Worm (Caenorhabditis elegans) whole organism, young adult: Measurements from ENCODE around the gene rfk-1.

Source experiments
- F10E7.11 ChIP-seq: sonication (generic microtip); optimal IDR thresholded peaks from 2 replicates; lab custom pipeline; 2017; ENCODE audit warnings: mild to moderate bottlenecking, missing genetic modification characterization, moderate library complexity, missing compliant biosample characterization
- F23B12.7 ChIP-seq: sonication (generic microtip); optimal IDR thresholded peaks from 2 replicates; lab custom pipeline; 2017; ENCODE audit warnings: missing genetic modification characterization, mild to moderate bottlenecking, missing compliant biosample characterization, antibody characterized with exemption, moderate library complexity; ENCODE audit not compliant: insufficient read depth
- F37B4.10 ChIP-seq: fragments of 200-800 bp; sonication (Bioruptor generic); IDR thresholded peaks from 2 replicates; pipeline ENCODE4 v1.3.6; 2022; ENCODE audit warnings: missing genetic modification characterization, missing compliant biosample characterization
- F52B5.7 ChIP-seq: sonication (generic microtip); optimal IDR thresholded peaks from 2 replicates; lab custom pipeline; 2016; ENCODE audit warnings: mild to moderate bottlenecking, missing genetic modification characterization, missing compliant biosample characterization
- F57C9.4 ChIP-seq: sonication (generic microtip); optimal IDR thresholded peaks from 2 replicates; lab custom pipeline; 2017; ENCODE audit warnings: mild to moderate bottlenecking, missing genetic modification characterization, missing compliant biosample characterization
- Y53F4B.3 ChIP-seq: fragments of 200-800 bp; sonication (Bioruptor generic); IDR thresholded peaks from 2 replicates; pipeline ENCODE4 v1.3.6; 2022; ENCODE audit warnings: missing genetic modification reagents, missing genetic modification characterization, missing compliant biosample characterization
- Y67H2A.10 ChIP-seq: fragments of 200-800 bp; sonication (Bioruptor generic); conservative IDR thresholded peaks from 2 replicates; pipeline ENCODE4 v1.3.6; 2022; ENCODE audit warnings: missing genetic modification reagents, missing genetic modification characterization, missing compliant biosample characterization
- Y95B8A.8 ChIP-seq: fragments of 200-800 bp; sonication (Bioruptor generic); IDR thresholded peaks from 2 replicates; pipeline ENCODE4 v1.3.6; 2022; ENCODE audit warnings: missing genetic modification reagents, missing genetic modification characterization, missing compliant biosample characterization
- ZK185.1 ChIP-seq: sonication (generic microtip); optimal IDR thresholded peaks from 2 replicates; lab custom pipeline; 2016; ENCODE audit warnings: mild to moderate bottlenecking, missing genetic modification characterization, missing compliant biosample characterization; ENCODE audit not compliant: poor library complexity, severe bottlenecking
- aptf-3 ChIP-seq: fragments of 200-800 bp; sonication (Bioruptor generic); IDR thresholded peaks from 2 replicates; pipeline ENCODE4 v1.3.6; 2022; ENCODE audit warnings: missing genetic modification characterization, missing compliant biosample characterization
- attf-5 ChIP-seq: fragments of 200-800 bp; sonication (Bioruptor generic); optimal IDR thresholded peaks from 2 replicates; lab custom pipeline; 2018; ENCODE audit warnings: mild to moderate bottlenecking, missing genetic modification characterization, missing compliant biosample characterization
- ceh-100 ChIP-seq: fragments of 200-800 bp; sonication (Bioruptor generic); IDR thresholded peaks from 2 replicates; pipeline ENCODE4 v1.3.6; 2022; ENCODE audit warnings: missing genetic modification reagents, missing genetic modification characterization, missing compliant biosample characterization
- ceh-40 ChIP-seq: fragments of 200-800 bp; sonication (Bioruptor generic); IDR thresholded peaks from 2 replicates; pipeline ENCODE4 v1.3.6; 2022; ENCODE audit warnings: missing genetic modification characterization, missing compliant biosample characterization
- ekl-4 ChIP-seq: fragments of 200-800 bp; sonication (Bioruptor generic); IDR thresholded peaks from 2 replicates; pipeline ENCODE4 v1.3.6; 2022; ENCODE audit warnings: missing genetic modification reagents, missing genetic modification characterization, missing compliant biosample characterization
- ets-4 ChIP-seq: fragments of 200-800 bp; sonication (Bioruptor generic); optimal IDR thresholded peaks from 2 replicates; lab custom pipeline; 2018; ENCODE audit warnings: mild to moderate bottlenecking, missing genetic modification characterization, missing compliant biosample characterization
- hlh-12 ChIP-seq: sonication (generic microtip); optimal IDR thresholded peaks from 2 replicates; lab custom pipeline; 2016; ENCODE audit warnings: missing genetic modification characterization, missing compliant biosample characterization
- hlh-26 ChIP-seq: fragments of 200-800 bp; sonication (Bioruptor generic); conservative IDR thresholded peaks from 2 replicates; pipeline ENCODE4 v1.3.6; 2022; ENCODE audit warnings: missing genetic modification reagents, missing genetic modification characterization, missing compliant biosample characterization
- hmg-1.2 ChIP-seq: fragments of 200-800 bp; sonication (Bioruptor generic); IDR thresholded peaks from 2 replicates; pipeline ENCODE4 v1.3.6; 2022; ENCODE audit warnings: missing genetic modification reagents, missing genetic modification characterization, missing compliant biosample characterization
- hrde-1 ChIP-seq: sonication (generic microtip); optimal IDR thresholded peaks from 2 replicates; lab custom pipeline; 2016; ENCODE audit warnings: missing genetic modification characterization, mild to moderate bottlenecking, missing compliant biosample characterization, moderate library complexity, missing genotype, missing genetic modification reagents, borderline replicate concordance
- let-607 ChIP-seq, 2 experiments: fragments of 200-800 bp in 1 of 2; sonication (Bioruptor generic) in 1 of 2; sonication (generic microtip) in 1 of 2; optimal IDR thresholded peaks; 2 replicates each; lab custom pipeline; 2016 to 2018; ENCODE audit warnings: mild to moderate bottlenecking in 2 of 2, missing compliant biosample characterization in 2 of 2, missing genetic modification characterization in 2 of 2, moderate library complexity in 2 of 2, missing genotype in 1 of 2
- lin-35 ChIP-seq, 3 experiments: fragments of 150-350 bp in 2 of 3; sonication (generic microtip) in 1 of 3; optimal IDR thresholded peaks; 2 replicates each; lab custom pipeline; 2014 to 2018; ENCODE audit warnings: missing biosample characterization in 3 of 3, missing genetic modification characterization in 3 of 3, missing genetic modification reagents in 3 of 3
- lir-1 ChIP-seq: fragments of 200-800 bp; sonication (Bioruptor generic); conservative IDR thresholded peaks from 2 replicates; pipeline ENCODE4 v1.3.6; 2022; ENCODE audit warnings: missing genetic modification reagents, missing genetic modification characterization, missing compliant biosample characterization
- lsy-27 ChIP-seq: sonication (generic microtip); optimal IDR thresholded peaks from 2 replicates; lab custom pipeline; 2017; ENCODE audit warnings: missing genetic modification characterization, mild to moderate bottlenecking, missing compliant biosample characterization, antibody characterized with exemption, missing genotype, borderline replicate concordance; ENCODE audit not compliant: insufficient read depth
- nfya-1 ChIP-seq: sonication (generic microtip); optimal IDR thresholded peaks from 2 replicates; lab custom pipeline; 2017; ENCODE audit warnings: antibody characterized with exemption, missing compliant biosample characterization, missing genetic modification characterization, borderline replicate concordance; ENCODE audit not compliant: insufficient read depth
- nhr-120 ChIP-seq: fragments of 200-800 bp; sonication (Bioruptor generic); IDR thresholded peaks from 2 replicates; pipeline ENCODE4 v1.3.6; 2022; ENCODE audit warnings: missing genetic modification characterization, missing compliant biosample characterization
- nhr-80 ChIP-seq: sonication (generic microtip); optimal IDR thresholded peaks from 2 replicates; lab custom pipeline; 2016; ENCODE audit warnings: missing genetic modification characterization, missing compliant biosample characterization
- sea-2 ChIP-seq: fragments of 200-800 bp; sonication (Bioruptor generic); IDR thresholded peaks from 2 replicates; pipeline ENCODE4 v1.3.6; 2022; ENCODE audit warnings: missing genetic modification characterization, missing compliant biosample characterization
- snpc-1.1 ChIP-seq: sonication (generic microtip); optimal IDR thresholded peaks from 2 replicates; lab custom pipeline; 2017; ENCODE audit warnings: missing genetic modification characterization, mild to moderate bottlenecking, missing compliant biosample characterization, antibody characterized with exemption, moderate library complexity, missing genotype, missing genetic modification reagents; ENCODE audit not compliant: insufficient read depth
- snpc-4 ChIP-seq, 5 experiments: fragments of 150-350 bp in 1 of 5; sonication (generic microtip) in 4 of 5; optimal IDR thresholded peaks; 2 replicates each; lab custom pipeline; 2014 to 2018; ENCODE audit warnings: missing genetic modification characterization in 5 of 5, missing biosample characterization in 3 of 5, antibody characterized with exemption in 2 of 5, mild to moderate bottlenecking in 2 of 5, missing compliant biosample characterization in 2 of 5, missing genotype in 2 of 5, moderate library complexity in 2 of 5, missing genetic modification reagents in 1 of 5
- sptf-2 ChIP-seq: fragments of 200-800 bp; sonication (Bioruptor generic); optimal IDR thresholded peaks from 2 replicates; lab custom pipeline; 2018; ENCODE audit warnings: mild to moderate bottlenecking, missing genetic modification characterization, missing compliant biosample characterization
- tbx-9 ChIP-seq: sonication (generic microtip); optimal IDR thresholded peaks from 2 replicates; lab custom pipeline; 2016; ENCODE audit warnings: borderline replicate concordance, missing genetic modification characterization, inconsistent platforms, missing compliant biosample characterization
- zfh-2 ChIP-seq: fragments of 200-800 bp; sonication (Bioruptor generic); conservative IDR thresholded peaks from 2 replicates; pipeline ENCODE4 v1.3.6; 2022; ENCODE audit warnings: missing genetic modification reagents, missing genetic modification characterization, missing compliant biosample characterization
- ztf-22 ChIP-seq: fragments of 200-800 bp; sonication (Bioruptor generic); optimal IDR thresholded peaks from 2 replicates; lab custom pipeline; 2018; ENCODE audit warnings: mild to moderate bottlenecking, missing genetic modification characterization, moderate library complexity, missing compliant biosample characterization
- ztf-26 ChIP-seq: sonication (generic microtip); optimal IDR thresholded peaks from 2 replicates; lab custom pipeline; 2017; ENCODE audit warnings: missing genetic modification characterization, missing compliant biosample characterization

rfk-1 gene

DNA sequence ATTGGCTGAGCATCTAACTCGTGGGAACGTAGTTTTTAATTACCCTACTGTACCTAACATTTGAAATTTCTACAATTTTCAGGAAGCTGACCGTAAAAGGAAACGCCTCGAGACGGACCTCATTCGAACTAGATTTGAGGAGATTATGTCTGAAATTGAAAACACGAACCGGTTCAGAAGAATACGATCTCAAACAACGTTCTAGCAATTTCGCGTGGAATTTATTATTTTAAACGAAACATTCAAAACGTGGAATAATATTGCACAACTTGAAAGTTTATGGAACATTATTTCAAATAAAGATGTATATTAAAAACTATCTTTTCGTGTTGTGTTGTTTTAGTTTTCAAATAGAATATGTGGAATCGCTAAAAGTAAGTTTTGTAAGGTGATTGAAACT, 34.2 kb upstream of the rfk-1 start, which contains the start of gene F13B12.7:
F13B12.7 (plus strand) TSS at position 301 of the 400 bp plus-strand sequence.
- TF ChIP-seq let-607 (tag; optimal IDR thresholded peaks at IDR 0.05; lab: Kevin White, UChicago) (no peak), sea-2 (no peak), ZK185.1 (tag; lab: Kevin White, UChicago) (no peak), hlh-12 (tag; lab: Kevin White, UChicago) (no peak), lin-35 (GFP tag; optimal IDR thresholded peaks at IDR 0.05; lab: Kevin White, UChicago) (no peak), ztf-22 (GFP tag; lab: Kevin White, UChicago) (no peak), hlh-26 (GFP tag; lab: Robert Waterston, UW) (no peak), ztf-26 (tag; lab: Kevin White, UChicago) (no peak), nfya-1 (tag; lab: Kevin White, UChicago) (no peak), hmg-1.2 (GFP tag; lab: Robert Waterston, UW) (no peak), aptf-3 (GFP tag; lab: Robert Waterston, UW) (no peak), Y67H2A.10 (GFP tag; lab: Robert Waterston, UW) (no peak), hrde-1 (no peak), tbx-9 (no peak), snpc-4 (GFP tag; optimal IDR thresholded peaks at IDR 0.05; lab: Kevin White, UChicago) (no peak), snpc-4 (tag; optimal IDR thresholded peaks at IDR 0.05; lab: Kevin White, UChicago) (no peak), lsy-27 (no peak), F23B12.7 (no peak), zfh-2 (GFP tag; lab: Robert Waterston, UW) (no peak)

DNA sequence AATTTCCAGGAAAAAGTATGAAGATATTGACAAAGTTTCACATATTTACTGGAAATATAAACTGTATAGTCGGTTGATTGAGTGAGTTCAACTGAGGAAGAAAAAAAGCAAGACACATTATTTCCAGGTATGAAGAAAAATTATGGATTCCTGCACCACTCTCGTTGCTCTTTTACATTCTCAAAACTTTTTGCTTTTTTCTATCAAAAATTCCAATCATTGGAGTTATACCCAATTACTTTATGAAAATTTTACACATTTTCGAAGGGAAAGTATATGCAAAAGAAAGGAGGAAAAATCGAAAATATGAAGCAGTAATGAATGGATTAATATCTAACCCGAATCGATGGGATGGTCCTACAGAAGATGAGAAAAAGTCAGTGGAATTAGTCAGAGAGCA, 33.6 kb upstream of the rfk-1 start:
- no peak for TF ChIP-seq F10E7.11 (tag; lab: Kevin White, UChicago)
- TF ChIP-seq snpc-1.1, result no peak
- no peak for TF ChIP-seq sptf-2 (GFP tag; lab: Kevin White, UChicago)
- no peak for TF ChIP-seq F37B4.10
- no peak for TF ChIP-seq F57C9.4
- no peak for TF ChIP-seq ceh-40 (GFP tag; lab: Robert Waterston, UW)
- TF ChIP-seq F52B5.7 (tag; lab: Kevin White, UChicago), result no peak
- no peak for TF ChIP-seq ceh-100 (GFP tag; lab: Robert Waterston, UW)
- no peak for TF ChIP-seq ekl-4 (GFP tag; lab: Robert Waterston, UW)

DNA sequence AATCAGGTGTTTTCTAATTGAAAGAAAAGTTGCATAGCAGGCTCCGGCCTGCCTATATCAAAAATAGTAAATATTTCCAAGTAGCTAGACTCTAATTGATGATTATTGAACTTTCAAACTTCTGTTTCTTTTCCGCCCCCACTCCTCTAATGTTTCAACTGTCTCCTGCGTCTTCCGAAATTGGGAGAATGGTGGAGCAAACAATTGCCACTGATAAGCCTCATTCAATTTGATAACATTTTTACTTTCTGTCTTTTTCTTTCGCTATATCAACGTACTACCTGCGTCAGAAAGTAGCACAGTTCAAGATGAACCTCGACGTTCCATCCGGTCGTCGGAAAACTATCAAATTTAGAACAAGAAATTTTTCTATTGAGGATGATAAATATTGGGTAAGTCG, 29.6 kb upstream of the rfk-1 start, which contains the start of gene F13B12.3:
F13B12.3 (plus strand) TSS at position 223 of the 400 bp plus-strand sequence.
- TF ChIP-seq ets-4 (GFP tag; lab: Kevin White, UChicago) (peak; percentile 73), Y95B8A.8 (no peak), nhr-80 (tag; lab: Kevin White, UChicago) (peak; percentile 96)
- TF ChIP-seq, all 124 proteins: peak for 2

DNA sequence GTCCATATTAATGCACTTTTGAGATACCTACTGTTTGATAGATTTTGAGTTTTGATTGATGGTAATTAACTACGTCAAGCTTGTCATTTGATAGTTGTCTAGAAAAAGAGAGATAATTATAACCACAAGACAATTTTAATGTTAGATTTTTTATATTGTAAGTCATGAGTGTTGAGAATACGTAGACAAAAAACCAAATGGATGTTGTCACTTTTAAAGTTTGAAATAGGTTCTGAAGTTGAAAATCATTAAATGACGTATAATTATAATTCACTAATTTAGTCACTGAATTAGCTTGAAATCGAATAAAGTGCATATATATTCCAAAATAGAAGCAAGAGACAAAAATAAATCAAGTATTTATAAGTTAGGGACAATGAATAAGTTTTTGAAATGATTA, 27.8 kb upstream of the rfk-1 start:
- TF ChIP-seq ztf-22 (GFP tag; lab: Kevin White, UChicago) (no peak), Y53F4B.3 (GFP tag; lab: Robert Waterston, UW) (no peak), nhr-120 (GFP tag; lab: Robert Waterston, UW) (no peak), lir-1 (GFP tag; lab: Robert Waterston, UW) (no peak), attf-5 (GFP tag; lab: Kevin White, UChicago) (no peak)
